Worm (Caenorhabditis elegans) whole organism, early embryonic: ENCODE data around the gene W02H5.8.
A peak's percentile ranks its signal among the peaks of the same experiment; 100 is the strongest.

Experiments
- B0310.2 ChIP-seq: sonication (generic microtip); optimal IDR thresholded peaks from 2 replicates; lab custom pipeline; 2016; ENCODE audit warnings: mild to moderate bottlenecking, missing genetic modification characterization, missing compliant biosample characterization
- F13C5.2 ChIP-seq: sonication (generic microtip); optimal IDR thresholded peaks from 2 replicates; lab custom pipeline; 2017; ENCODE audit warnings: mild to moderate bottlenecking, missing genetic modification characterization, inconsistent platforms, missing compliant biosample characterization
- aly-1 ChIP-seq: sonication (generic microtip); optimal IDR thresholded peaks from 2 replicates; lab custom pipeline; 2016; ENCODE audit warnings: missing genetic modification characterization, missing compliant biosample characterization
- ama-1 ChIP-seq: fragments of 150-350 bp; optimal IDR thresholded peaks from 2 replicates; lab custom pipeline; 2014
- ceh-13 ChIP-seq: fragments of 200-800 bp; sonication (Bioruptor generic); optimal IDR thresholded peaks from 2 replicates; lab custom pipeline; 2018; ENCODE audit warnings: mild to moderate bottlenecking, missing genetic modification characterization, missing compliant biosample characterization
- ceh-36 ChIP-seq: sonication (generic microtip); optimal IDR thresholded peaks from 2 replicates; lab custom pipeline; 2016; ENCODE audit warnings: missing genetic modification characterization, inconsistent platforms, missing compliant biosample characterization
- ets-7 ChIP-seq: sonication (generic microtip); optimal IDR thresholded peaks from 2 replicates; lab custom pipeline; 2016; ENCODE audit warnings: missing genotype, missing genetic modification characterization, missing compliant biosample characterization
- flt-1 ChIP-seq: fragments of 200-800 bp; sonication (Bioruptor generic); IDR thresholded peaks from 2 replicates; pipeline ENCODE4 v1.3.6; 2022; ENCODE audit warnings: missing genetic modification characterization, missing compliant biosample characterization
- hmbx-1 ChIP-seq: sonication (generic microtip); optimal IDR thresholded peaks from 2 replicates; lab custom pipeline; 2016; ENCODE audit warnings: mild to moderate bottlenecking, missing genetic modification characterization, missing compliant biosample characterization
- hmg-4 ChIP-seq: fragments of 200-800 bp; sonication (Bioruptor generic); optimal IDR thresholded peaks from 2 replicates; lab custom pipeline; 2018; ENCODE audit warnings: mild to moderate bottlenecking, missing genetic modification characterization, missing compliant biosample characterization
- hnd-1 ChIP-seq: sonication (generic microtip); optimal IDR thresholded peaks from 2 replicates; lab custom pipeline; 2016; ENCODE audit warnings: missing genetic modification characterization, missing compliant biosample characterization
- pes-1 ChIP-seq: fragments of 200-800 bp; sonication (Bioruptor generic); IDR thresholded peaks from 2 replicates; pipeline ENCODE4 v1.3.6; 2022; ENCODE audit warnings: missing genetic modification reagents, missing genetic modification characterization, missing compliant biosample characterization
- scrt-1 ChIP-seq: fragments of 200-800 bp; sonication (Bioruptor generic); IDR thresholded peaks from 2 replicates; pipeline ENCODE4 v1.3.6; 2022; ENCODE audit warnings: missing genetic modification characterization, missing compliant biosample characterization
- sea-1 ChIP-seq: fragments of 200-800 bp; sonication (Bioruptor generic); conservative IDR thresholded peaks from 2 replicates; pipeline ENCODE4 v1.3.6; 2022; ENCODE audit warnings: missing genetic modification characterization, missing compliant biosample characterization
- tbx-11 ChIP-seq: fragments of 200-800 bp; sonication (Bioruptor generic); IDR thresholded peaks from 2 replicates; pipeline ENCODE4 v1.3.6; 2022; ENCODE audit warnings: missing genetic modification characterization, missing compliant biosample characterization
- tbx-37 ChIP-seq: fragments of 200-800 bp; sonication (Bioruptor generic); conservative IDR thresholded peaks from 2 replicates; pipeline ENCODE4 v1.3.6; 2022; ENCODE audit warnings: missing genetic modification reagents, missing genetic modification characterization, missing compliant biosample characterization
- tra-4 ChIP-seq: sonication (generic microtip); optimal IDR thresholded peaks from 2 replicates; lab custom pipeline; 2017; ENCODE audit warnings: missing genetic modification characterization, missing compliant biosample characterization

W02H5.8 gene

ce11 chrV:2652557-2653133 lies at the start of gene W02H5.8, which contains the start of gene angl-1:
Gene W02H5.8 (minus strand): TSS chrV:2652657.
Gene angl-1 (plus strand): TSS chrV:2653083.
- TF ChIP-seq aly-1 (tag; lab: Kevin White, UChicago) (no peak), hmg-4 (GFP tag; lab: Kevin White, UChicago) (no peak), B0310.2 (tag; lab: Kevin White, UChicago) (no peak), F13C5.2 (tag; lab: Kevin White, UChicago) (no peak), tbx-11 (GFP tag; lab: Robert Waterston, UW) (no peak), ets-7 (tag; lab: Kevin White, UChicago) (no peak), ceh-13 (GFP tag; lab: Kevin White, UChicago) (no peak), tra-4 (tag; lab: Kevin White, UChicago) (no peak), ama-1 (lab: Kevin White, UChicago) (no peak), sea-1 (no peak), scrt-1 (GFP tag; lab: Robert Waterston, UW) (no peak), pes-1 (GFP tag; lab: Robert Waterston, UW) (no peak), hmbx-1 (tag; lab: Kevin White, UChicago) (no peak), flt-1 (GFP tag; lab: Robert Waterston, UW) (no peak), ceh-36 (tag; lab: Kevin White, UChicago) (no peak), tbx-37 (GFP tag; lab: Robert Waterston, UW) (no peak), hnd-1 (tag; lab: Kevin White, UChicago) (no peak)

- no peak for TF ChIP-seq ceh-36 (tag; lab: Kevin White, UChicago)
- TF ChIP-seq B0310.2 (tag; lab: Kevin White, UChicago) = no peak
- no peak for TF ChIP-seq hmg-4 (GFP tag; lab: Kevin White, UChicago)
- no peak for TF ChIP-seq hnd-1 (tag; lab: Kevin White, UChicago)
- TF ChIP-seq ama-1 (lab: Kevin White, UChicago) = no peak
- no peak for TF ChIP-seq ets-7 (tag; lab: Kevin White, UChicago)
- no peak for TF ChIP-seq sea-1
Measured at ce11 chrV:2698826-2699225, 46.4 kb upstream of the W02H5.8 start, which contains the start of gene nuo-5. Gene nuo-5 (plus strand): TSS chrV:2698972.

ce11 chrV:2697693-2698092 lies 45.2 kb upstream of the W02H5.8 start:
- TF ChIP-seq ets-7 (tag; lab: Kevin White, UChicago) (no peak), pes-1 (GFP tag; lab: Robert Waterston, UW) (peak; percentile 56; the same call in 1 of the 2 replicates), ama-1 (lab: Kevin White, UChicago) (no peak)

ce11 chrV:2695935-2696334 lies 43.5 kb upstream of the W02H5.8 start, which contains the start of gene Y45G12B.3:
Gene Y45G12B.3 (minus strand): TSS chrV:2696254.
- no peak for TF ChIP-seq tbx-11 (GFP tag; lab: Robert Waterston, UW)
- no peak for TF ChIP-seq F13C5.2 (tag; lab: Kevin White, UChicago)
- TF ChIP-seq ceh-36 (tag; lab: Kevin White, UChicago) = no peak
- no peak for TF ChIP-seq aly-1 (tag; lab: Kevin White, UChicago)
- TF ChIP-seq hmbx-1 (tag; lab: Kevin White, UChicago) = no peak
- TF ChIP-seq sea-1 = no peak
- TF ChIP-seq scrt-1 (GFP tag; lab: Robert Waterston, UW) = no peak
- TF ChIP-seq pes-1 (GFP tag; lab: Robert Waterston, UW) = no peak
- no peak for TF ChIP-seq ets-7 (tag; lab: Kevin White, UChicago)

- TF ChIP-seq aly-1 (tag; lab: Kevin White, UChicago) (no peak), B0310.2 (tag; lab: Kevin White, UChicago) (no peak), hmg-4 (GFP tag; lab: Kevin White, UChicago) (peak; percentile 32), F13C5.2 (tag; lab: Kevin White, UChicago) (peak; percentile 68), flt-1 (GFP tag; lab: Robert Waterston, UW) (no peak; the same call in 1 of the 2 replicates), tbx-11 (GFP tag; lab: Robert Waterston, UW) (peak; percentile 8; the same call in 1 of the 2 replicates), tbx-37 (GFP tag; lab: Robert Waterston, UW) (0 out of 2 replicates have a peak, but pooled peaks have one; percentile 23), scrt-1 (GFP tag; lab: Robert Waterston, UW) (no peak), hnd-1 (tag; lab: Kevin White, UChicago) (no peak), ets-7 (tag; lab: Kevin White, UChicago) (no peak), ceh-36 (tag; lab: Kevin White, UChicago) (no peak), tra-4 (tag; lab: Kevin White, UChicago) (no peak), sea-1 (no peak), ceh-13 (GFP tag; lab: Kevin White, UChicago) (no peak)
Measured at ce11 chrV:2694389-2694788, 41.9 kb upstream of the W02H5.8 start, which contains the start of gene Y45G12B.2. Gene Y45G12B.2 (plus strand): TSS chrV:2694771.

- TF ChIP-seq sea-1 (no peak), aly-1 (tag; lab: Kevin White, UChicago) (no peak), tra-4 (tag; lab: Kevin White, UChicago) (no peak), ets-7 (tag; lab: Kevin White, UChicago) (no peak), tbx-11 (GFP tag; lab: Robert Waterston, UW) (no peak), F13C5.2 (tag; lab: Kevin White, UChicago) (no peak), pes-1 (GFP tag; lab: Robert Waterston, UW) (no peak), ama-1 (lab: Kevin White, UChicago) (no peak), hmg-4 (GFP tag; lab: Kevin White, UChicago) (no peak), scrt-1 (GFP tag; lab: Robert Waterston, UW) (no peak), ceh-36 (tag; lab: Kevin White, UChicago) (no peak), B0310.2 (tag; lab: Kevin White, UChicago) (no peak), tbx-37 (GFP tag; lab: Robert Waterston, UW) (no peak), hnd-1 (tag; lab: Kevin White, UChicago) (no peak), flt-1 (GFP tag; lab: Robert Waterston, UW) (no peak), hmbx-1 (tag; lab: Kevin White, UChicago) (no peak), ceh-13 (GFP tag; lab: Kevin White, UChicago) (no peak)
Measured at ce11 chrV:2690948-2691347, 38.5 kb upstream of the W02H5.8 start.
